Worm (Caenorhabditis elegans) whole organism, young adult: ENCODE data around the gene nlp-67.

Experiments used
- T07F8.4 ChIP-seq: sonication (generic microtip); optimal IDR thresholded peaks from 2 replicates; lab custom pipeline; 2016; ENCODE audit warnings: mild to moderate bottlenecking, missing genetic modification characterization, moderate library complexity, missing compliant biosample characterization
- Y95B8A.8 ChIP-seq: fragments of 200-800 bp; sonication (Bioruptor generic); IDR thresholded peaks from 2 replicates; pipeline ENCODE4 v1.3.6; 2022; ENCODE audit warnings: missing genetic modification reagents, missing genetic modification characterization, missing compliant biosample characterization
- cebp-1 ChIP-seq, 2 experiments: fragments of 200-800 bp in 1 of 2; sonication (Bioruptor generic) in 1 of 2; sonication (generic microtip) in 1 of 2; IDR thresholded peaks in 1 of 2; optimal IDR thresholded peaks in 1 of 2; 2 replicates each; pipeline versions ENCODE4 v1.3.6 to Lab custom; 2017 to 2022; ENCODE audit warnings: missing compliant biosample characterization in 2 of 2, missing genetic modification characterization in 2 of 2, mild to moderate bottlenecking in 1 of 2, missing genetic modification reagents in 1 of 2, moderate library complexity in 1 of 2
- efl-1 ChIP-seq: fragments of 150-350 bp; optimal IDR thresholded peaks from 2 replicates; lab custom pipeline; 2014; ENCODE audit warnings: missing biosample characterization, missing genetic modification reagents, missing genetic modification characterization
- madf-3 ChIP-seq: fragments of 200-800 bp; sonication (Bioruptor generic); IDR thresholded peaks from 2 replicates; pipeline ENCODE4 v1.3.6; 2022; ENCODE audit warnings: missing genetic modification reagents, missing genetic modification characterization, missing compliant biosample characterization
- sea-2 ChIP-seq: fragments of 200-800 bp; sonication (Bioruptor generic); IDR thresholded peaks from 2 replicates; pipeline ENCODE4 v1.3.6; 2022; ENCODE audit warnings: missing genetic modification characterization, missing compliant biosample characterization

- no peak for TF ChIP-seq sea-2 (GFP tag; lab: Robert Waterston, UW)
- TF ChIP-seq madf-3 (GFP tag; lab: Robert Waterston, UW), result no peak
- no peak for TF ChIP-seq efl-1 (GFP tag; lab: Kevin White, UChicago)
- no peak for TF ChIP-seq cebp-1 (GFP tag; IDR thresholded peaks at IDR 0.05; lab: Robert Waterston, UW)
- TF ChIP-seq cebp-1 (tag; optimal IDR thresholded peaks at IDR 0.05; lab: Kevin White, UChicago), result no peak
- TF ChIP-seq T07F8.4 (tag; lab: Kevin White, UChicago), result no peak
- TF ChIP-seq Y95B8A.8 (GFP tag; lab: Robert Waterston, UW), result no peak
These were observed at the start of gene nlp-67 for ce11 chrX:16184069-16184468.
